Fruit fly (Drosophila melanogaster) whole organism, embryonic: Measurements from ENCODE around the gene Acp29AB.

ENCODE experiments used
- CG1024 ChIP-seq: fragments of 200-800 bp; sonication (Bioruptor generic); IDR thresholded peaks from 2 replicates; pipeline ENCODE4 v1.3.6; 2022; ENCODE audit warnings: missing biosample characterization, missing genetic modification characterization
- CG12299 ChIP-seq: fragments of 200-800 bp; sonication (Bioruptor generic); optimal IDR thresholded peaks from 2 replicates; lab custom pipeline; 2018; ENCODE audit warnings: missing biosample characterization, mild to moderate bottlenecking, missing genetic modification characterization
- CG13287 ChIP-seq: fragments of 200-800 bp; sonication (Bioruptor generic); IDR thresholded peaks from 2 replicates; pipeline ENCODE4 v1.3.6; 2022; ENCODE audit warnings: missing biosample characterization, missing genetic modification characterization; ENCODE audit not compliant: partially characterized antibody
- CG13624 ChIP-seq: fragments of 200-800 bp; sonication (Bioruptor generic); optimal IDR thresholded peaks from 2 replicates; lab custom pipeline; 2016; ENCODE audit warnings: missing biosample characterization, missing genetic modification characterization
- CG15073 ChIP-seq: fragments of 200-800 bp; sonication (Bioruptor generic); optimal IDR thresholded peaks from 2 replicates; lab custom pipeline; 2016; ENCODE audit warnings: missing biosample characterization, missing genetic modification characterization
- CG1602 ChIP-seq: fragments of 200-800 bp; sonication (Bioruptor generic); optimal IDR thresholded peaks from 3 replicates; lab custom pipeline; 2016; ENCODE audit warnings: missing biosample characterization, missing genetic modification characterization
- CG16863 ChIP-seq: fragments of 200-800 bp; sonication (Bioruptor generic); optimal IDR thresholded peaks from 3 replicates; lab custom pipeline; 2016; ENCODE audit warnings: missing biosample characterization, missing genetic modification characterization
- CG3163 ChIP-seq: fragments of 200-800 bp; sonication (Bioruptor generic); optimal IDR thresholded peaks from 3 replicates; lab custom pipeline; 2016; ENCODE audit warnings: missing biosample characterization, missing genetic modification characterization
- CG32767 ChIP-seq: fragments of 200-800 bp; sonication (Bioruptor generic); IDR thresholded peaks from 2 replicates; pipeline ENCODE4 v1.3.6; 2022; ENCODE audit warnings: missing biosample characterization, missing genetic modification characterization
- CG3281 ChIP-seq: fragments of 200-800 bp; sonication (Bioruptor generic); optimal IDR thresholded peaks from 3 replicates; lab custom pipeline; 2017; ENCODE audit warnings: missing biosample characterization, mild to moderate bottlenecking, missing genetic modification characterization
- CG3847 ChIP-seq: fragments of 200-800 bp; sonication (Bioruptor generic); IDR thresholded peaks from 2 replicates; pipeline ENCODE4 v1.3.6; 2022; ENCODE audit warnings: missing biosample characterization, missing genetic modification characterization
- CG42726 ChIP-seq: fragments of 200-800 bp; sonication (Bioruptor generic); IDR thresholded peaks from 2 replicates; pipeline ENCODE4 v1.3.6; 2022; ENCODE audit warnings: missing biosample characterization, missing genetic modification characterization; ENCODE audit not compliant: partially characterized antibody
- CG4820 ChIP-seq: fragments of 200-800 bp; sonication (Bioruptor generic); optimal IDR thresholded peaks from 3 replicates; lab custom pipeline; 2016; ENCODE audit warnings: missing biosample characterization, missing genetic modification characterization
- CG8281 ChIP-seq: fragments of 200-800 bp; sonication (Bioruptor generic); optimal IDR thresholded peaks from 2 replicates; lab custom pipeline; 2018; ENCODE audit warnings: missing biosample characterization, mild to moderate bottlenecking, missing genetic modification characterization, moderate library complexity
- CG8924 ChIP-seq: fragments of 200-800 bp; optimal IDR thresholded peaks from 3 replicates; lab custom pipeline; 2019; ENCODE audit warnings: missing biosample characterization, mild to moderate bottlenecking, missing genetic modification characterization, moderate library complexity
- Dbx ChIP-seq: fragments of 200-800 bp; sonication (Bioruptor generic); IDR thresholded peaks from 3 replicates; pipeline ENCODE4 v1.3.6; 2022; ENCODE audit warnings: missing biosample characterization, missing genetic modification characterization
- Dek ChIP-seq: fragments of 200-800 bp; sonication (Bioruptor generic); optimal IDR thresholded peaks from 3 replicates; lab custom pipeline; 2019; ENCODE audit warnings: missing biosample characterization, mild to moderate bottlenecking, missing genetic modification characterization, moderate library complexity
- Dfd ChIP-seq, 2 experiments: fragments of >200 bp; optimal IDR thresholded peaks; 2 replicates each; lab custom pipeline; 2017; ENCODE audit warnings: missing biosample characterization in 2 of 2, missing genetic modification characterization in 2 of 2
- Dll ChIP-seq: fragments of 200-800 bp; sonication (Bioruptor generic); IDR thresholded peaks from 4 replicates; pipeline ENCODE4 v1.3.6; 2022; ENCODE audit warnings: missing biosample characterization, missing genetic modification characterization; ENCODE audit not compliant: partially characterized antibody
- Ets97D ChIP-seq: fragments of 200-800 bp; sonication (Bioruptor generic); optimal IDR thresholded peaks from 3 replicates; lab custom pipeline; 2016; ENCODE audit warnings: missing biosample characterization, missing genetic modification characterization
- GATAe ChIP-seq: fragments of 200-800 bp; sonication (Bioruptor generic); conservative IDR thresholded peaks from 2 replicates; pipeline ENCODE4 v1.3.6; 2022; ENCODE audit warnings: missing biosample characterization, missing genetic modification characterization
- Kr ChIP-seq: fragments of 200-800 bp; sonication (Bioruptor generic); optimal IDR thresholded peaks from 2 replicates; lab custom pipeline; 2017; ENCODE audit warnings: missing biosample characterization, mild to moderate bottlenecking, missing genetic modification characterization
- Lpt ChIP-seq: fragments of >200 bp; optimal IDR thresholded peaks from 2 replicates; lab custom pipeline; 2018; ENCODE audit warnings: missing biosample characterization, missing genetic modification characterization
- NFAT ChIP-seq: fragments of 200-800 bp; sonication (Bioruptor generic); IDR thresholded peaks from 2 replicates; pipeline ENCODE4 v1.3.6; 2022; ENCODE audit warnings: missing biosample characterization, missing genetic modification characterization
- Neu2 ChIP-seq: fragments of 200-800 bp; sonication (Bioruptor generic); optimal IDR thresholded peaks from 3 replicates; lab custom pipeline; 2016; ENCODE audit warnings: missing biosample characterization, missing genetic modification characterization, borderline replicate concordance
- Ptx1 ChIP-seq: fragments of 200-800 bp; sonication (Bioruptor generic); IDR thresholded peaks from 2 replicates; pipeline ENCODE4 v1.3.6; 2022; ENCODE audit warnings: missing biosample characterization, missing genetic modification characterization
- Sin3A ChIP-seq: fragments of >200 bp; optimal IDR thresholded peaks from 2 replicates; lab custom pipeline; 2018
- TFAM ChIP-seq: fragments of 200-800 bp; sonication (Bioruptor generic); optimal IDR thresholded peaks from 2 replicates; lab custom pipeline; 2017; ENCODE audit warnings: missing biosample characterization, missing genetic modification characterization, inconsistent platforms
- Taf1 ChIP-seq: fragments of 200-800 bp; sonication (Bioruptor generic); IDR thresholded peaks from 2 replicates; pipeline ENCODE4 v1.3.6; 2022; ENCODE audit warnings: missing biosample characterization, missing genetic modification characterization
- Xbp1 ChIP-seq: fragments of 200-800 bp; sonication (Bioruptor generic); optimal IDR thresholded peaks from 3 replicates; lab custom pipeline; 2016; ENCODE audit warnings: missing biosample characterization, mild to moderate bottlenecking, missing genetic modification characterization
- ab ChIP-seq: fragments of 200-800 bp; sonication (Bioruptor generic); optimal IDR thresholded peaks from 2 replicates; lab custom pipeline; 2016; ENCODE audit warnings: missing biosample characterization, missing genetic modification characterization
- ato ChIP-seq: fragments of 200-800 bp; sonication (Bioruptor generic); IDR thresholded peaks from 2 replicates; pipeline ENCODE4 v1.3.6; 2022; ENCODE audit warnings: missing biosample characterization, missing genetic modification characterization; ENCODE audit not compliant: partially characterized antibody
- az2 ChIP-seq: fragments of 200-800 bp; sonication (Bioruptor generic); optimal IDR thresholded peaks from 3 replicates; lab custom pipeline; 2016; ENCODE audit warnings: missing biosample characterization, missing genetic modification characterization
- da ChIP-seq: fragments of 200-800 bp; sonication (Bioruptor generic); optimal IDR thresholded peaks from 2 replicates; lab custom pipeline; 2016; ENCODE audit warnings: missing biosample characterization, missing genetic modification characterization
- dan ChIP-seq: fragments of 200-800 bp; sonication (Bioruptor generic); IDR thresholded peaks from 2 replicates; pipeline ENCODE4 v1.3.6; 2022; ENCODE audit warnings: missing biosample characterization, missing genetic modification characterization
- danr ChIP-seq: fragments of 200-800 bp; sonication (Bioruptor generic); IDR thresholded peaks from 2 replicates; pipeline ENCODE4 v1.3.6; 2022; ENCODE audit warnings: missing biosample characterization, missing genetic modification characterization
- disco-r ChIP-seq: fragments of 200-800 bp; sonication (Bioruptor generic); optimal IDR thresholded peaks from 2 replicates; lab custom pipeline; 2016; ENCODE audit warnings: missing biosample characterization, missing genetic modification characterization
- dm ChIP-seq: fragments of 200-800 bp; sonication (Bioruptor generic); optimal IDR thresholded peaks from 3 replicates; lab custom pipeline; 2016; ENCODE audit warnings: missing biosample characterization, missing genetic modification characterization
- esg ChIP-seq: fragments of 200-800 bp; sonication (Bioruptor generic); conservative IDR thresholded peaks from 2 replicates; pipeline ENCODE4 v1.3.6; 2022; ENCODE audit warnings: missing biosample characterization, missing genetic modification characterization
- fd102C ChIP-seq: fragments of 200-800 bp; sonication (Bioruptor generic); optimal IDR thresholded peaks from 2 replicates; lab custom pipeline; 2018; ENCODE audit warnings: missing biosample characterization, mild to moderate bottlenecking, missing genetic modification characterization, moderate library complexity
- fru ChIP-seq: fragments of >200 bp; optimal IDR thresholded peaks from 2 replicates; lab custom pipeline; 2017
- ftz-f1 ChIP-seq: fragments of 200-800 bp; sonication (Bioruptor generic); optimal IDR thresholded peaks from 2 replicates; lab custom pipeline; 2016; ENCODE audit warnings: missing biosample characterization, missing genetic modification characterization
- grau ChIP-seq: fragments of 200-800 bp; optimal IDR thresholded peaks from 3 replicates; lab custom pipeline; 2019; ENCODE audit warnings: missing biosample characterization, mild to moderate bottlenecking, missing genetic modification characterization, moderate library complexity
- jumu ChIP-seq: fragments of 200-800 bp; sonication (Bioruptor generic); optimal IDR thresholded peaks from 3 replicates; lab custom pipeline; 2016; ENCODE audit warnings: missing biosample characterization, missing genetic modification characterization
- lov ChIP-seq, 2 experiments: fragments of 200-800 bp in 1 of 2; fragments of >200 bp in 1 of 2; sonication (Bioruptor generic) in 1 of 2; IDR thresholded peaks in 1 of 2; optimal IDR thresholded peaks in 1 of 2; 2 replicates in 1 of 2; 3 replicates in 1 of 2; pipeline versions ENCODE4 v1.3.6 to Lab custom; 2017 to 2022; ENCODE audit warnings: missing biosample characterization in 1 of 2, missing genetic modification characterization in 1 of 2
- maf-S ChIP-seq: fragments of 200-800 bp; sonication (Bioruptor generic); optimal IDR thresholded peaks from 2 replicates; lab custom pipeline; 2016; ENCODE audit warnings: missing biosample characterization, missing genetic modification characterization
- oc ChIP-seq: fragments of 200-800 bp; sonication (Bioruptor generic); optimal IDR thresholded peaks from 2 replicates; lab custom pipeline; 2018; ENCODE audit warnings: missing biosample characterization, mild to moderate bottlenecking, missing genetic modification characterization, moderate library complexity
- pnt ChIP-seq: fragments of 200-800 bp; sonication (Bioruptor generic); optimal IDR thresholded peaks from 3 replicates; lab custom pipeline; 2016; ENCODE audit warnings: missing biosample characterization, missing genetic modification characterization
- sima ChIP-seq: fragments of 200-800 bp; sonication (Bioruptor generic); optimal IDR thresholded peaks from 2 replicates; lab custom pipeline; 2016; ENCODE audit warnings: missing biosample characterization, missing genetic modification characterization
- stwl ChIP-seq: fragments of 200-800 bp; sonication (Bioruptor generic); optimal IDR thresholded peaks from 3 replicates; lab custom pipeline; 2018; ENCODE audit warnings: missing biosample characterization, mild to moderate bottlenecking, missing genetic modification characterization, moderate library complexity
- tup ChIP-seq: fragments of 200-800 bp; sonication (Bioruptor generic); optimal IDR thresholded peaks from 2 replicates; lab custom pipeline; 2016; ENCODE audit warnings: missing biosample characterization, mild to moderate bottlenecking, missing genetic modification characterization, moderate library complexity
- zen ChIP-seq: fragments of 200-800 bp; sonication (Bioruptor generic); optimal IDR thresholded peaks from 3 replicates; lab custom pipeline; 2018; ENCODE audit warnings: missing biosample characterization, mild to moderate bottlenecking, missing genetic modification characterization, moderate library complexity

Gene Acp29AB

dm6 chr2L:8382646-8383045, 10.4 kb downstream of the Acp29AB start, which contains the start of the genes CG13392 and Rcd4 (continued):
- TF ChIP-seq maf-S (GFP tag; lab: Kevin White, UChicago) (peak; percentile 47), fru (lab: Kevin White, UChicago) (no peak), CG15073 (GFP tag; lab: Kevin White, UChicago) (no peak), stwl (tag; lab: Kevin White, UChicago) (peak; percentile 100), ab (no peak), Dll (GFP tag; lab: Robert Waterston, UW) (peak; percentile 63; the same call in 2 of the 4 replicates), esg (GFP tag; lab: Robert Waterston, UW) (0 out of 2 replicates have a peak, but pooled peaks have one; percentile 6), fd102C (GFP tag; lab: Kevin White, UChicago) (no peak), lov (optimal IDR thresholded peaks at IDR 0.05; lab: Kevin White, UChicago) (no peak), lov (GFP tag; IDR thresholded peaks at IDR 0.05; lab: Robert Waterston, UW) (no peak), Ets97D (peak; percentile 81), CG8281 (tag; lab: Kevin White, UChicago) (no peak), zen (tag; lab: Kevin White, UChicago) (peak; percentile 76), CG1602 (GFP tag; lab: Kevin White, UChicago) (peak; percentile 7), Kr (GFP tag; lab: Kevin White, UChicago) (no peak), tup (peak; percentile 76), sima (no peak), danr (GFP tag; lab: Robert Waterston, UW) (no peak), dan (GFP tag; lab: Robert Waterston, UW) (no peak), GATAe (GFP tag; lab: Robert Waterston, UW) (no peak), CG4820 (GFP tag; lab: Kevin White, UChicago) (peak; percentile 46), CG12299 (tag; lab: Kevin White, UChicago) (peak; percentile 41), Neu2 (GFP tag; lab: Kevin White, UChicago) (no peak), pnt (GFP tag; lab: Kevin White, UChicago) (no peak), Dbx (GFP tag; lab: Robert Waterston, UW) (peak; percentile 71), az2 (peak; percentile 53), oc (no peak), dm (GFP tag; lab: Kevin White, UChicago) (peak; percentile 48), CG3163 (GFP tag; lab: Kevin White, UChicago) (peak; percentile 64), CG32767 (GFP tag; lab: Robert Waterston, UW) (no peak), CG16863 (peak; percentile 66), CG42726 (no peak), Ptx1 (GFP tag; lab: Robert Waterston, UW) (peak; percentile 62), CG8924 (tag; lab: Kevin White, UChicago) (peak; percentile 20), Sin3A (lab: Kevin White, UChicago) (peak; percentile 32), CG3847 (GFP tag; lab: Robert Waterston, UW) (peak; percentile 79), disco-r (peak; percentile 12), ftz-f1 (peak; percentile 23), ato (GFP tag; lab: Robert Waterston, UW) (peak; percentile 61; the same call in 1 of the 2 replicates), Xbp1 (peak; percentile 65), Dek (tag; lab: Kevin White, UChicago) (peak; percentile 32), CG3281 (GFP tag; lab: Kevin White, UChicago) (peak; percentile 60), Lpt (GFP tag; lab: Kevin White, UChicago) (no peak), CG1024 (GFP tag; lab: Robert Waterston, UW) (0 out of 2 replicates have a peak, but pooled peaks have one; percentile 16), Taf1 (GFP tag; lab: Robert Waterston, UW) (peak; percentile 58), grau (tag; lab: Kevin White, UChicago) (peak; percentile 94), CG13624 (GFP tag; lab: Kevin White, UChicago) (peak; percentile 85), jumu (GFP tag; lab: Kevin White, UChicago) (peak; percentile 73), NFAT (GFP tag; lab: Robert Waterston, UW) (peak; percentile 82), da (peak; percentile 23), TFAM (GFP tag; lab: Kevin White, UChicago) (no peak), CG13287 (GFP tag; lab: Robert Waterston, UW) (peak; percentile 80), Dfd (GFP tag; optimal IDR thresholded peaks at IDR 0.05; lab: Kevin White, UChicago) (no peak)
